Worm (Caenorhabditis elegans): Measurements from ENCODE around the gene C27D6.11.
"Not testable (repeated sequence)": the region's sequence is repeated elsewhere in the genome, so short reads cannot be mapped to it uniquely, and the experiment has no call there.

The C27D6.11 gene

ce11 chrII:5170932-5171331, 9.9 kb upstream of the C27D6.11 start, which contains the start of gene srb-1:
TSS of gene srb-1 (minus strand) at chrII:5171032.
- TF ChIP-seq B0261.1 (tag; optimal IDR thresholded peaks at IDR 0.05), result no peak
- no peak for TF ChIP-seq attf-3 (GFP tag; conservative IDR thresholded peaks at IDR 0.05)
- no peak for TF ChIP-seq T07F8.4 (tag; optimal IDR thresholded peaks at IDR 0.05)
- no peak for TF ChIP-seq ztf-26 (tag; optimal IDR thresholded peaks at IDR 0.05)
- TF ChIP-seq bed-1 (GFP tag; IDR thresholded peaks at IDR 0.05), result no peak
- TF ChIP-seq B0336.3 (GFP tag; IDR thresholded peaks at IDR 0.05), result no peak
- no peak for TF ChIP-seq F52B5.7 (tag; optimal IDR thresholded peaks at IDR 0.05)
- no peak for TF ChIP-seq nhr-120 (GFP tag; IDR thresholded peaks at IDR 0.05)
- no peak for TF ChIP-seq cebp-1 (GFP tag; IDR thresholded peaks at IDR 0.05)
- TF ChIP-seq cebp-1 (tag; optimal IDR thresholded peaks at IDR 0.05), result no peak
- TF ChIP-seq T26A5.8 (tag; optimal IDR thresholded peaks at IDR 0.05), result no peak
- no peak for TF ChIP-seq lin-40 (tag; optimal IDR thresholded peaks at IDR 0.05)
- no peak for TF ChIP-seq Y53F4B.3 (GFP tag; IDR thresholded peaks at IDR 0.05)
- no peak for TF ChIP-seq nhr-80 (tag; optimal IDR thresholded peaks at IDR 0.05)
- TF ChIP-seq ceh-27 (GFP tag; optimal IDR thresholded peaks at IDR 0.05), result no peak
- no peak for TF ChIP-seq hlh-12 (tag; optimal IDR thresholded peaks at IDR 0.05)
- no peak for TF ChIP-seq egl-18 (GFP tag; IDR thresholded peaks at IDR 0.05)
- no peak for TF ChIP-seq C17E4.6 (GFP tag; IDR thresholded peaks at IDR 0.05)
- TF ChIP-seq sdz-38 (tag; optimal IDR thresholded peaks at IDR 0.05), result no peak
- TF ChIP-seq egl-44 (GFP tag; IDR thresholded peaks at IDR 0.05), result no peak

DNA sequence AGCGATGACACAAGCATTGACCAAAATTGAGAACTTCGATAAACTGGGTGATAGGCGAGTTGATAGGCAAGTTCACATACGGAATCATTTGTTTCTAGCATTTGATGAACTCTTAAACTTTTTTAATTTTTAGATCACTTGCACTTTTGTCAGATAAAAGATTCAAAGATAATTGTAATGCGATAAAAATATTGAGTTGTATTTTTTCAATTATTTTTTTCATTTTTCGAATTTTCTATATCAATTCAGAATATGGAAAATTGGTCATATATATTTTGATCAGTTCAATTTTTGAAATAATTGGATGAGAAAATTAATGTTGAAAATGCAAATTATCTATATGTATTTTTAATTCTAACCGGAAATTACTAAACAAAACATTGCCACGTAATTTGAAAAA, 5.7 kb upstream of the C27D6.11 start, which contains the start of gene srb-3:
Gene srb-3 (minus strand): TSS at position 101 of the 400 bp plus-strand sequence.
- no peak for TF ChIP-seq F10E7.11 (tag; optimal IDR thresholded peaks at IDR 0.05)
- no peak for TF ChIP-seq bed-1 (GFP tag; IDR thresholded peaks at IDR 0.05)
- no peak for TF ChIP-seq ceh-100 (GFP tag; IDR thresholded peaks at IDR 0.05)
- no peak for TF ChIP-seq madf-3 (GFP tag; IDR thresholded peaks at IDR 0.05)
- TF ChIP-seq dox-1 (GFP tag; IDR thresholded peaks at IDR 0.05), result no peak
- no peak for TF ChIP-seq dpff-1 (tag; optimal IDR thresholded peaks at IDR 0.05)
- no peak for TF ChIP-seq xnd-1 (tag; optimal IDR thresholded peaks at IDR 0.05)
- TF ChIP-seq Y56A3A.18 (GFP tag; IDR thresholded peaks at IDR 0.05), result no peak
- no peak for TF ChIP-seq mes-4 (tag; optimal IDR thresholded peaks at IDR 0.05)

ce11 chrII:5163283-5163682, 2.3 kb upstream of the C27D6.11 start, which contains the start of gene srb-5:
TSS of gene srb-5 (minus strand) at chrII:5163383.
- TF ChIP-seq bed-2 (GFP tag; IDR thresholded peaks at IDR 0.05), result no peak
- TF ChIP-seq ztf-22 (GFP tag; optimal IDR thresholded peaks at IDR 0.05), result no peak
- no peak for TF ChIP-seq lin-26 (GFP tag; IDR thresholded peaks at IDR 0.05)
- no peak for TF ChIP-seq mxl-1 (tag; optimal IDR thresholded peaks at IDR 0.05)
- TF ChIP-seq nhr-80 (tag; optimal IDR thresholded peaks at IDR 0.05), result no peak
- no peak for TF ChIP-seq Y53F4B.3 (GFP tag; IDR thresholded peaks at IDR 0.05)
- TF ChIP-seq T07F8.4 (tag; optimal IDR thresholded peaks at IDR 0.05), result no peak
- no peak for TF ChIP-seq Y79H2A.3 (GFP tag; conservative IDR thresholded peaks at IDR 0.05)
- TF ChIP-seq nhr-120 (GFP tag; IDR thresholded peaks at IDR 0.05), result no peak

DNA sequence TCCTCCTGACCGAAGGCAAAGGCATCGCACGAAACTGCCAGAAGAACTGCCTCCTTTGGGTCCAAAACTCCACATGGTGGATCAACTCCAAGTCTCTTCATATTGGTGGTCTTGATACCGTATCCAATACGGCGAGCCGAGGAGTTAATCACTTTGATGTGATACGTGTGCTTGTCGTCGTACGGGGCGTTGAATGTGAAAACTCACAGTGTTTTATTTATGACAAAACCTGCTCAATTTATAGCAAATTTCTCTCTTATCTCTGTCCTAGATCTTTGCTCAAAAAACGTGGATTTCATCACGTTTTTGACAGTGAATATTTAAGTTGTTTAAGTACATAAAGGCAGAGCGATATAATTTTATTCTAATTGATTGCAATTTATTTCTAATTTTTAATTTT, 2.2 kb downstream of the C27D6.11 start, which contains the start of gene F58A6.9:
Gene F58A6.9 (minus strand): TSS at position 101 of the 400 bp plus-strand sequence.
- TF ChIP-seq chd-7 (tag; optimal IDR thresholded peaks at IDR 0.05); Y53G8AR.9 (GFP tag; conservative IDR thresholded peaks at IDR 0.05); attf-3 (GFP tag; conservative IDR thresholded peaks at IDR 0.05): not testable (repeated sequence)
